Fruit fly (Drosophila melanogaster) ovary, adult (tissue): Measurements from ENCODE around the gene Nlg2.

Experiments
- CG17801 ChIP-seq: fragments of 200-800 bp; optimal IDR thresholded peaks from 2 replicates; lab custom pipeline; 2019; ENCODE audit warnings: missing biosample characterization, mild to moderate bottlenecking, missing genetic modification characterization, moderate library complexity; ENCODE audit not compliant: partially characterized antibody

Gene Nlg2

DNA sequence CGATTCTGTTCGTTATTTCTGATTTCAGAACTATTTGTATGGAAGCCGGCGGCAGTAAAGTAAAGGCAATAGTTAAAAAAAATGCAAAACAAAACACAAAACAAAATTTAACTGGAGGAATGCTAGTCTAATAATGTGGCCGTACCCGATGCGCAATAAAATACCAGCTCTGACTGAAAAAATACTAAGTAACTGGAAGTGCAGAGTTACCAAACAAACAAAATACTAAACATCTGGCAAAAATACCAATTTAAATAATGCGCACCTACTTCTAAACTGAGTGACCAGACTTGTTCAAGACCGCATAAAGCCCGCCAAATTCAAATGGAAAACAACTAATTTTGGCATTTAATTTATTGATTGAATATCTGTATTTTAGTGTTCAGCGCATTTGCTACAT is 39.3 kb downstream of the Nlg2 start, which contains the start of gene Wee1:
TSS of gene Wee1 (minus strand) at position 175 of the 400 bp plus-strand sequence.
- no peak for TF ChIP-seq CG17801

DNA sequence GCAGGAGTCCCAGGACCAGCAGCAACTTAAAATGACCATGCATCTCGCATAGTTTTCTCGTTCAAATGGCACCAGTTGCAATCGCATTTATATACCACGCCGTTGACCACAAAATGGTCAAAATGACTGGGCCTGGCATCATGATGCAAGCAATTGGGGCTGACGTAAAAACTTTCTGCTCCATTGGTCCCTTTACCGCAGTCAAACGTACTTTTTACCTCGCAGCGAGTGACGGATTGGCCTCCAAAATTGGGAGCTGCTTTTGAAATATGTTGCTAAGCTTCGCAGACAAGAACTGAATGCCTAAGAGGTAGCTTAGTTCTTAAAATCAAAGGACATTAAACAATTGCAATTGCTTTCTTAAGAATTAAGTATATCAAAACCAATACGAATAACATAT is 41.6 kb downstream of the Nlg2 start, which contains the start of gene CG32829:
TSS of gene CG32829 (minus strand) at position 101 of the 400 bp plus-strand sequence.
- TF ChIP-seq CG17801 = no peak

DNA sequence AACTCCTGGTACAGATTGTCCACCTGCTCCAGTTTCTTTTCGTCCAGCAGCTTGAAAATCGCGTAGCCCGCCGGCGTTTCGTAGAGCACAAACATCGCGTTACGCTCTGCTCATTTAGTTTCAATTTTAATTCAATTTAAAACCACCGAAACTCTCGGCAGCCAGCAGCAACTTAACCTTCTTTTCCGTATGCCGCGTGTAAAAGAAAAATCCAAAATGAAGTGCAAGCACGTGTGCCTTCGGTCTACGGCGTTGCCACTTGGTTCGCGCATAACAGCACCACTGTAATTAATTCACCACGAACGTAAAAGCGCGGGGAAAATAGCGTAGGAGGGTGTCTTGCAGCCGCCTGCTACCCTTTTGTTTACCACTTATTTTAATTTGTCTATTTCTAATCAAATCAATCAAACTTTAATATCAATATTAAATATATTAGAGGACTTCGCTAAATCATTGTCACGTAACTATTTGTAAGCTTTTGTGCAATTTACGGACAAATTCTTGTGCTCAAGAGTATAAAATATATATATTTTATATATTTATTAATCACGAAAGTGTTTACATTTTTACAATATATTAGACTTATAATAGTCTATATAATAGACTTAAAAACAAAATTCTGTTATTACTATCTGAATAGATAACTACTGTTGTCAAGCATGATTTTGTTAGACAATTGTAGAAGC is 44.0 kb downstream of the Nlg2 start, which contains the start of gene nop5:
TSS of gene nop5 (minus strand) at position 227 of the 686 bp plus-strand sequence.
- TF ChIP-seq CG17801 = peak; percentile 69

dm6 chr2L:6919203-6919849 is 44.6 kb downstream of the Nlg2 start:
- TF ChIP-seq CG17801 = no peak

- no peak for TF ChIP-seq CG17801
Observed at dm6 chr2L:6919850-6920660, 45.4 kb downstream of the Nlg2 start, which contains the start of gene x16. Gene x16 (minus strand): TSS chr2L:6920210.

DNA sequence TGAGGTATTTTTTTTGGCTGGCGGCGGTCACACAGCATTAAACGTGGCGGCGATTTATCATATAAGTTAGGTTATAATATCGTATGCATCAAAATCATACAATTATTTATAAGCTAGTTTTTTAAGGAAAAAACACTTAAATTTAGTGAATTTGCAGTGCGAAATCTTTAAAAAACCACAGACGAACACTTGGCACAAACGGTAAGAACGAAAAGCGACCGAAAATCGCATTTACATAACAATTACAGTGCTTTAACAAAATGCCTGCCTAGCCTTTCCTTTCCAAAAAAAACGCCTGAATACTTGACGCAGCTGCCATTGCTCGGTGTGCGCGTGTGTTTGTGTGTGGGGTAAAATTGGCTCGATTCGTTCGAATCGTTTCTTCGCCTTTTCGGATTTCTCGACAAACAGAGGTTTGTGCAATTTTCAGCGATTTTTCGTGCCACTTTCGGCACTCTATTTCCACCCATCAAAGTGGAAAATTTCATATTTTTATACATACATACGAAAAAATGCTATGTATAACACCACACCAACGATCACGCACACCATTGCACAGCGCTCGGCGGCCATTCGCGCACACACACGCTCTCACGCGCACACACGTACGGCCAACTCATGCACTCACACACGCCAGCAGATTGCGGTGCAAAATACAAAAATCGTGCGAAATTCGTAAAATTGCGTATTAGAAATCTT is 46.1 kb downstream of the Nlg2 start, which contains the start of gene Hrb27C:
TSS of gene Hrb27C (plus strand) at position 44 of the 699 bp plus-strand sequence.
- peak; percentile 28 for TF ChIP-seq CG17801

DNA sequence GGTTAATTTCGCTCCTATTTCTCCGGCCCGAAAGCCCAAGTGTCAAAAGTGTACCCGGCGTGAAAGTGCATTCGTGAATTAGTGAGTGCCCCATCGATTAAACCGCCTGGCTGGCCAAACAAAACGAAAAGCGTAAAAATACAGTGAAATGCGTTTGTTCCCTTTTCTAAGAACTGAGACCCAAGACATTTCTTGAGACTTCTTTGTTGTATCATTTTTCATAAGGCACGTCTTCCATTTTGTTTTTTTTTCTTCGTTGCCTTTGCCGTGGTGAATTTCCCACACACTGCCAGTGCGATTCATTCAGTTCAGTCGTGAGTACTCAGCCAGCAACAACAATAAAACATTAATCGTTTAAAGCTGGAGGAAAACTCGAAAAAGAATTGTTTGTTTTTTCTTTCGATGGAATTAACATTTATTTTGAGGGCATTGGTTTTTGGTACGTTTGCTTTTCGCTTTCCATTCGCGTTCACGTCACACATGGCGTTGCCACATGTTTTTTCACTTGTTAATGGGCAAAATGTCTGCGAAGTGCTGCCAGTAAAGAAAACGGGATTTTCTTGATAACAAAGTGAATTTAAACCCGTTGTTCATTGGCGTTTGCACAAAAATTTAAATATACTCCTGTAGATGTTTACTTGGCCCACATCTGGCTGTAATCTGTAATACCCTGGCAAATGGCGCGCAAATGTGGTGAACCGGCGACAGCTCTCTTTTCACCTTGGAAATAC is 46.8 kb downstream of the Nlg2 start:
- no peak for TF ChIP-seq CG17801

DNA sequence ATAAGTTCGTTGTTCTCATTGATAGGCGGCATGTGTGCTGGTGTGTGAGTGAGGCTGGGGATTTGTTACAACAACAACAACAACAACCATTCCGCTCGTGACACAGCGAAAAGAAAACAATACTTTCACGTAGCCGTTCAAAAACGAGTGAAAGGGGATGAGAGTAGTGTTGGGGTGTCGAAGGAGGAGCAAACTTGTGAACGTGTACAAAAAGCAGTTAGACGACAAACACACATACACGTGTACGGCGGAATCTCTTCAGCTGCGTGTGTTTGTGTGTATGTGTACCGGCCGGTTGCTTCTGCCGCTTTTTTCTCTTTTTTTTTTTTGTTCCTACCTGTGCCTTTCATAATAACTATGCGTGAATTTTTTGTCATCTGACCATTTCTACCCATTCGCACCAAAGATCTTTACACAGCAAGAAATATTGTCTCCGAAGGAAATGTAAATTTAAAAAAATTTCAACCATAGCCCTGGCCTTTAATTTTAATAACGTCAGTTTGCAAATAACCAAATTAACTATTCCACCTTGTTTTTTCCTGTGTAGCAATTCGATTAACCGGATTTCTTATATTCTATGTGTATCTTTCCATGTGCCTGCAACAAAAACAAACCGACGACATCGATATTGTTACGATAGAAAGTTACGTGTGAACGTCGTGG is 47.5 kb downstream of the Nlg2 start:
- peak; percentile 54 for TF ChIP-seq CG17801

- no peak for TF ChIP-seq CG17801
Observed at dm6 chr2L:6925114-6925513, 50.4 kb downstream of the Nlg2 start.

- TF ChIP-seq CG17801 = no peak
Observed at dm6 chr2L:6931821-6932220, 57.1 kb downstream of the Nlg2 start, which contains the start of gene CG43232. Gene CG43232 (plus strand): TSS chr2L:6932121.

DNA sequence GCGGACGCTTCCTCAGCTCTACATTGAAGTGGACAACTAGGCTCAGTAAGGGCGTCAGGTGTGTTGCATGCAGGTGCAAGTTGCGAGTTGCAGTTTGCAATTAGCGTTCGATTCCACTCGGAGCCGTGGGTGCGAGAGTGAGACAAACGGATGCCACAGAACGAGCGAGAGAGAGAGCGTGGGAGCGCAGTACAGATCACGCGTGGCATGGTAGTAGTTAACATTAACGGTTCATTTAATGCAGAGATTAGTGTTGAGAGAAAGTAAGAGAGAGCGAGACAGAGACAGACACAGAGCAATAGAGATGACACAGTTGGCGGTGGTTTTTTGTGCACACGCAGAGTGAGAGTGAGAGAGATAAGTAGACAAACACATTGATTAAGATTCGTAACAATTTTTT is 65.0 kb downstream of the Nlg2 start:
- TF ChIP-seq CG17801 = no peak

- no peak for TF ChIP-seq CG17801
Observed at dm6 chr2L:6941731-6942130, 67.0 kb downstream of the Nlg2 start.

DNA sequence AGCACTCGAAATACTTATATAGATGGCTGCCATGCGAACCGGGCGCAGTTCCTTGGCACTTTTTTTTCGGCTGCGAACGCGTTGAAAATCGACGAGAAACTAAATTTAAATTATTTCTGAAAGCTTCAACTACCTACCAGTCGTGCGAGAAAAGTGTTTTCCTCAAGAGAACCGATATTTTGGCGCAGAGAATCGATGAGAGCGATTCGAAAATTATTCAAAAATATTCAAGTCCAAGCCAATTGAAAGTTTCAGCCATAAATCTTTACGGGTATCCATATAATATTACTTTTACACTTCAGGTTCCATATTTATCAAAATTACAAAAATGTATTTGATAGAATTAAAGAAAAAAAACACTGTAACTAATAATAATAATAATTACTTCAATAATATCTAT is 68.0 kb downstream of the Nlg2 start, which contains the start of gene CG18304:
TSS of gene CG18304 (minus strand) at position 101 of the 400 bp plus-strand sequence.
- TF ChIP-seq CG17801 = no peak

DNA sequence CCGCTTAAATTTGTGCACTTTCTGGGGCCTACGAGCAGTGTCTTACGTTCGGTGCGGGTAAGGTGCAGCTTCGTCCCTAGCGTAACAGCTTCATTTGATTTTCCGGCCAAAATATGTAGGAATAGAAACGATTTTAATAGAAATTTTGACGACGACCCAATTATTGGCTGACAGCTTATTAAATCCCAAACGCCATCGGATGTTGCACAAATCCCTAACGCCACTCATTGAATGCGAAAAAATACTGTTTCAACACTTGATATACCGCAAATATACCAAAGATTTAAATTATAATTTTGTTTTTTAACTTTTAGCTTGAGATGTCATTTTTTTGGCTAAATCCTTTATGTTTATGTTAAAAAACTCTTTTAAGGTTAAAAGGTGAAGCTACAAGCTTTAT is 70.4 kb downstream of the Nlg2 start, which contains the start of gene Fgop2:
TSS of gene Fgop2 (minus strand) at position 202 of the 400 bp plus-strand sequence.
- peak; percentile 30 for TF ChIP-seq CG17801

- TF ChIP-seq CG17801 = no peak
Observed at dm6 chr2L:6948540-6948942, 73.8 kb downstream of the Nlg2 start, which contains the start of gene ihog. Gene ihog (minus strand): TSS chr2L:6948808.
